Worm (Caenorhabditis elegans) whole organism, late embryonic: Measurements from ENCODE around the gene Y49E10.10.

ENCODE experiments used
- fkh-10 ChIP-seq: fragments of 150-350 bp; optimal IDR thresholded peaks from 2 replicates; lab custom pipeline; 2014; ENCODE audit warnings: missing biosample characterization, missing genetic modification reagents, missing genetic modification characterization
- lim-6 ChIP-seq: sonication (generic microtip); optimal IDR thresholded peaks from 2 replicates; lab custom pipeline; 2016; ENCODE audit warnings: missing genetic modification characterization, missing compliant biosample characterization
- nfya-1 ChIP-seq: sonication (generic microtip); optimal IDR thresholded peaks from 2 replicates; lab custom pipeline; 2017; ENCODE audit warnings: missing genetic modification characterization, mild to moderate bottlenecking, missing compliant biosample characterization, antibody characterized with exemption, moderate library complexity
- nhr-11 ChIP-seq: fragments of 150-350 bp; optimal IDR thresholded peaks from 2 replicates; lab custom pipeline; 2014; ENCODE audit warnings: missing biosample characterization, missing genetic modification characterization

ce11 chrIII:12375614-12376013 is 19.7 kb upstream of the Y49E10.10 start:
- TF ChIP-seq nhr-11 (tag; lab: Kevin White, UChicago) (no peak), lim-6 (tag; lab: Kevin White, UChicago) (no peak), nfya-1 (tag; lab: Kevin White, UChicago) (no peak), fkh-10 (no peak)
